Worm (Caenorhabditis elegans) whole organism, L3 larva: Measurements from ENCODE around the gene C35D10.12.

ENCODE experiments used
- ama-1 ChIP-seq: fragments of 150-350 bp; optimal IDR thresholded peaks from 2 replicates; lab custom pipeline; 2018
- lin-15B ChIP-seq: fragments of 150-350 bp; optimal IDR thresholded peaks from 2 replicates; lab custom pipeline; 2014; ENCODE audit warnings: missing biosample characterization, missing genetic modification characterization
- nfya-1 ChIP-seq: sonication (generic microtip); optimal IDR thresholded peaks from 2 replicates; lab custom pipeline; 2017; ENCODE audit warnings: missing genetic modification characterization, mild to moderate bottlenecking, missing compliant biosample characterization, antibody characterized with exemption, moderate library complexity; ENCODE audit not compliant: insufficient read depth
- nhr-11 ChIP-seq: fragments of 150-350 bp; optimal IDR thresholded peaks from 2 replicates; lab custom pipeline; 2014; ENCODE audit warnings: missing biosample characterization, missing genetic modification characterization
- nhr-43 ChIP-seq: sonication (generic microtip); optimal IDR thresholded peaks from 2 replicates; lab custom pipeline; 2016; ENCODE audit warnings: mild to moderate bottlenecking, missing genetic modification characterization, missing compliant biosample characterization; ENCODE audit not compliant: poor library complexity, severe bottlenecking

DNA sequence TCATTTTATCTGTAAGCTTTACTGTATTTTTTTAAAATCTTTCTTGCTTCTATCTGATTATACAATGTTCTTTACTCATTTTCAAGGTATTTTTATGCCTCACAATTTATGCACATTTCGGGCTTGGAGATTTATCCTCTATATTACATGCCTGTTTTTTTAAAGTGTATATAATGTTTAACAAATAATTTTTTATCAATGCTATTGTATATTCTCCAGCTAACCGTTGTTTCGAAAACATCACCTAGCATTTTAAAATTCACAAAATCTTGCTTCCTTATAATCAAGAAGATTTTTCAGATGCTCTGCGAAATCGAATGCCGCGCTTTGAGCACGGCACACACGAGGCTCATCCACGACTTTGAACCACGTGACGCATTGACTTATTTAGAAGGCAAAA, 22.5 kb downstream of the C35D10.12 start, which contains the start of gene ced-4:
- no peak for TF ChIP-seq nhr-11 (tag; lab: Kevin White, UChicago)
- TF ChIP-seq nfya-1 (tag; lab: Kevin White, UChicago) = no peak
- no peak for TF ChIP-seq nhr-43
- no peak for TF ChIP-seq lin-15B (tag; lab: Kevin White, UChicago)
- no peak for TF ChIP-seq ama-1 (lab: Kevin White, UChicago)
